Worm (Caenorhabditis elegans) whole organism, L1 larva: ENCODE measurements around the gene hmg-4.

ENCODE experiments used
- aha-1 ChIP-seq: fragments of 150-350 bp; optimal IDR thresholded peaks from 2 replicates; lab custom pipeline; 2014; ENCODE audit warnings: missing biosample characterization, missing genetic modification characterization
- aly-2 ChIP-seq: fragments of 150-350 bp; optimal IDR thresholded peaks from 2 replicates; lab custom pipeline; 2014; ENCODE audit warnings: missing biosample characterization, missing genetic modification characterization
- ceh-8 ChIP-seq: fragments of 200-800 bp; sonication (Bioruptor generic); optimal IDR thresholded peaks from 2 replicates; lab custom pipeline; 2018; ENCODE audit warnings: mild to moderate bottlenecking, missing genetic modification characterization, moderate library complexity, missing compliant biosample characterization
- ceh-82 ChIP-seq, 3 experiments: fragments of 150-350 bp in 1 of 3; sonication (generic microtip) in 2 of 3; optimal IDR thresholded peaks; 2 replicates each; lab custom pipeline; 2014 to 2017; ENCODE audit warnings: missing biosample characterization in 3 of 3, missing genetic modification characterization in 3 of 3
- ceh-90 ChIP-seq: sonication (generic microtip); optimal IDR thresholded peaks from 2 replicates; lab custom pipeline; 2016; ENCODE audit warnings: missing genetic modification characterization, missing compliant biosample characterization
- dpl-1 ChIP-seq, 3 experiments: fragments of 150-350 bp in 2 of 3; sonication (generic microtip) in 1 of 3; optimal IDR thresholded peaks; 2 replicates each; lab custom pipeline; 2014 to 2017; ENCODE audit warnings: missing biosample characterization in 3 of 3, missing genetic modification characterization in 3 of 3, missing genetic modification reagents in 3 of 3
- dsc-1 ChIP-seq: sonication (generic microtip); optimal IDR thresholded peaks from 2 replicates; lab custom pipeline; 2016; ENCODE audit warnings: mild to moderate bottlenecking, missing genetic modification characterization, missing compliant biosample characterization
- efl-1 ChIP-seq, 4 experiments: fragments of 150-350 bp; optimal IDR thresholded peaks in 3 of 4; peaks in 1 of 4; 1 replicate in 1 of 4; 2 replicates in 3 of 4; lab custom pipeline; 2014; ENCODE audit warnings: missing biosample characterization in 2 of 4, missing genetic modification characterization in 2 of 4, missing genetic modification reagents in 2 of 4
- egl-13 ChIP-seq: sonication (generic microtip); optimal IDR thresholded peaks from 2 replicates; lab custom pipeline; 2016; ENCODE audit warnings: missing genotype, missing genetic modification reagents, missing genetic modification characterization, missing compliant biosample characterization
- elt-2 ChIP-seq: sonication (generic microtip); optimal IDR thresholded peaks from 2 replicates; lab custom pipeline; 2016; ENCODE audit warnings: missing genetic modification characterization, mild to moderate bottlenecking, inconsistent platforms, missing compliant biosample characterization, missing genetic modification reagents
- elt-3 ChIP-seq, 6 experiments: fragments of 150-350 bp in 1 of 6; sonication (generic microtip); optimal IDR thresholded peaks; 2 replicates each; lab custom pipeline; 2017 to 2018; ENCODE audit warnings: missing biosample characterization in 6 of 6, missing genetic modification characterization in 6 of 6, inconsistent platforms in 1 of 6
- fkh-4 ChIP-seq: sonication (generic microtip); optimal IDR thresholded peaks from 2 replicates; lab custom pipeline; 2016; ENCODE audit warnings: missing compliant biosample characterization, missing genetic modification characterization, borderline replicate concordance
- grh-1 ChIP-seq: fragments of 200-800 bp; sonication (Bioruptor generic); IDR thresholded peaks from 2 replicates; pipeline ENCODE4 v1.3.6; 2022; ENCODE audit warnings: missing genetic modification reagents, missing genetic modification characterization, missing compliant biosample characterization
- hlh-17 ChIP-seq: fragments of 200-800 bp; sonication (Bioruptor generic); optimal IDR thresholded peaks from 2 replicates; lab custom pipeline; 2018; ENCODE audit warnings: missing genetic modification characterization, mild to moderate bottlenecking, missing compliant biosample characterization, moderate library complexity, borderline replicate concordance
- hlh-4 ChIP-seq: sonication (generic microtip); optimal IDR thresholded peaks from 2 replicates; lab custom pipeline; 2016; ENCODE audit warnings: mild to moderate bottlenecking, missing genetic modification characterization, missing compliant biosample characterization
- lin-13 ChIP-seq: fragments of 150-350 bp; optimal IDR thresholded peaks from 2 replicates; lab custom pipeline; 2014; ENCODE audit warnings: missing biosample characterization, missing genetic modification reagents, missing genetic modification characterization
- lin-35 ChIP-seq, 2 experiments: fragments of 150-350 bp; optimal IDR thresholded peaks; 2 replicates each; lab custom pipeline; 2014; ENCODE audit warnings: missing biosample characterization in 2 of 2, missing genetic modification characterization in 2 of 2, missing genetic modification reagents in 2 of 2
- lin-39 ChIP-seq: fragments of 150-350 bp; optimal IDR thresholded peaks from 2 replicates; lab custom pipeline; 2014; ENCODE audit warnings: missing biosample characterization, missing genetic modification reagents, missing genetic modification characterization
- lsy-2 ChIP-seq, 2 experiments: fragments of 150-350 bp; optimal IDR thresholded peaks; 2 replicates each; lab custom pipeline; 2014; ENCODE audit warnings: missing biosample characterization in 2 of 2, missing genetic modification characterization in 2 of 2
- mef-2 ChIP-seq: fragments of 150-350 bp; optimal IDR thresholded peaks from 2 replicates; lab custom pipeline; 2014; ENCODE audit warnings: missing biosample characterization, missing genetic modification characterization
- mep-1 ChIP-seq: fragments of 150-350 bp; optimal IDR thresholded peaks from 2 replicates; lab custom pipeline; 2014; ENCODE audit warnings: missing biosample characterization, missing genetic modification characterization
- nhr-12 ChIP-seq: sonication (generic microtip); optimal IDR thresholded peaks from 2 replicates; lab custom pipeline; 2017; ENCODE audit warnings: missing biosample characterization, missing genetic modification characterization
- nhr-20 ChIP-seq: sonication (generic microtip); optimal IDR thresholded peaks from 2 replicates; lab custom pipeline; 2016; ENCODE audit warnings: mild to moderate bottlenecking, missing genetic modification characterization, missing compliant biosample characterization
- nhr-237 ChIP-seq: fragments of 150-350 bp; optimal IDR thresholded peaks from 2 replicates; lab custom pipeline; 2014; ENCODE audit warnings: missing biosample characterization, missing genetic modification characterization
- nhr-47 ChIP-seq: sonication (generic microtip); optimal IDR thresholded peaks from 2 replicates; lab custom pipeline; 2016; ENCODE audit warnings: mild to moderate bottlenecking, missing genetic modification characterization, moderate library complexity, missing compliant biosample characterization
- nhr-71 ChIP-seq: sonication (generic microtip); optimal IDR thresholded peaks from 2 replicates; lab custom pipeline; 2016; ENCODE audit warnings: mild to moderate bottlenecking, missing genetic modification characterization, moderate library complexity, missing compliant biosample characterization
- nhr-84 ChIP-seq: sonication (generic microtip); optimal IDR thresholded peaks from 2 replicates; lab custom pipeline; 2017; ENCODE audit warnings: missing biosample characterization, missing genetic modification characterization
- nhr-85 ChIP-seq: sonication (generic microtip); peaks from one replicate; lab custom pipeline; 2016; ENCODE audit warnings: missing genetic modification characterization, inconsistent platforms, missing compliant biosample characterization
- nhr-90 ChIP-seq: sonication (generic microtip); optimal IDR thresholded peaks from 2 replicates; lab custom pipeline; 2016; ENCODE audit warnings: mild to moderate bottlenecking, missing genetic modification characterization, missing compliant biosample characterization; ENCODE audit not compliant: poor library complexity
- pqm-1 ChIP-seq: sonication (generic microtip); optimal IDR thresholded peaks from 3 replicates; lab custom pipeline; 2017; ENCODE audit warnings: missing biosample characterization, missing genetic modification characterization
- rnt-1 ChIP-seq: sonication (generic microtip); optimal IDR thresholded peaks from 2 replicates; lab custom pipeline; 2016; ENCODE audit warnings: mild to moderate bottlenecking, missing genetic modification characterization, moderate library complexity, missing compliant biosample characterization
- snu-23 ChIP-seq: sonication (generic microtip); optimal IDR thresholded peaks from 2 replicates; lab custom pipeline; 2016; ENCODE audit warnings: missing genetic modification characterization, missing compliant biosample characterization
- sox-4 ChIP-seq: sonication (generic microtip); optimal IDR thresholded peaks from 2 replicates; lab custom pipeline; 2016; ENCODE audit warnings: missing genetic modification characterization, missing compliant biosample characterization
- sptf-1 ChIP-seq: fragments of 150-350 bp; optimal IDR thresholded peaks from 2 replicates; lab custom pipeline; 2014; ENCODE audit warnings: missing biosample characterization, missing genetic modification characterization
- sup-37 ChIP-seq: fragments of 200-800 bp; sonication (Bioruptor generic); optimal IDR thresholded peaks from 2 replicates; lab custom pipeline; 2018; ENCODE audit warnings: mild to moderate bottlenecking, missing genetic modification characterization, missing compliant biosample characterization
- swsn-7 ChIP-seq: sonication (generic microtip); optimal IDR thresholded peaks from 2 replicates; lab custom pipeline; 2016; ENCODE audit warnings: missing genetic modification characterization, missing compliant biosample characterization
- unc-30 ChIP-seq: sonication (generic microtip); optimal IDR thresholded peaks from 2 replicates; lab custom pipeline; 2017; ENCODE audit warnings: missing biosample characterization, missing genetic modification characterization
- unc-98 ChIP-seq: fragments of 200-800 bp; sonication (Bioruptor generic); IDR thresholded peaks from 2 replicates; pipeline ENCODE4 v1.3.6; 2022; ENCODE audit warnings: missing genetic modification characterization, missing compliant biosample characterization
- vab-15 ChIP-seq: sonication (generic microtip); optimal IDR thresholded peaks from 2 replicates; lab custom pipeline; 2017; ENCODE audit warnings: missing genotype, mild to moderate bottlenecking, missing genetic modification characterization, missing compliant biosample characterization
- xbp-1 ChIP-seq: sonication (generic microtip); optimal IDR thresholded peaks from 2 replicates; lab custom pipeline; 2016; ENCODE audit warnings: missing genetic modification characterization, missing compliant biosample characterization
- zag-1 ChIP-seq: fragments of 150-350 bp; optimal IDR thresholded peaks from 2 replicates; lab custom pipeline; 2014; ENCODE audit warnings: missing biosample characterization, missing genetic modification characterization
- zip-4 ChIP-seq: fragments of 200-800 bp; sonication (Bioruptor generic); optimal IDR thresholded peaks from 2 replicates; lab custom pipeline; 2018; ENCODE audit warnings: mild to moderate bottlenecking, missing genetic modification characterization, moderate library complexity, missing compliant biosample characterization
- ztf-11 ChIP-seq, 2 experiments: sonication (generic microtip); optimal IDR thresholded peaks; 2 replicates each; lab custom pipeline; 2016 to 2017; ENCODE audit warnings: missing genetic modification characterization in 2 of 2, missing biosample characterization in 1 of 2, missing compliant biosample characterization in 1 of 2
- ztf-4 ChIP-seq: fragments of 150-350 bp; optimal IDR thresholded peaks from 2 replicates; lab custom pipeline; 2014; ENCODE audit warnings: missing biosample characterization, missing genetic modification characterization

The hmg-4 gene

ce11 chrIII:7367012-7367760, 14.2 kb downstream of the hmg-4 start, which contains the start of the genes T20B12.5 and T20B12.4:
T20B12.5 (minus strand) TSS chrIII:7367112.
T20B12.4 (plus strand) TSS chrIII:7367710.
- TF ChIP-seq lsy-2 (tag; optimal IDR thresholded peaks at IDR 0.05; lab: Kevin White, UChicago) (no peak), unc-30 (tag; lab: Kevin White, UChicago) (no peak), nhr-85 (no peak), fkh-4 (tag; lab: Kevin White, UChicago) (no peak), nhr-90 (tag; lab: Kevin White, UChicago) (no peak), elt-2 (tag; lab: Kevin White, UChicago) (no peak), nhr-71 (tag; lab: Kevin White, UChicago) (no peak), lin-35 (GFP tag; optimal IDR thresholded peaks at IDR 0.05; lab: Kevin White, UChicago) (no peak)

- TF ChIP-seq efl-1 (optimal IDR thresholded peaks at IDR 0.05; lab: Kevin White, UChicago) (no peak), efl-1 (GFP tag; optimal IDR thresholded peaks at IDR 0.05 in 1 of 2; lab: Kevin White, UChicago) (peak in 1 of 2 experiments; percentile 10), mep-1 (tag; lab: Kevin White, UChicago) (no peak), nhr-85 (peak; percentile 32)
- TF ChIP-seq, all 84 proteins: peak for 2
Observed at ce11 chrIII:7365602-7366001, 15.8 kb downstream of the hmg-4 start, which contains the start of gene F08F8.11. F08F8.11 (plus strand) TSS chrIII:7365902.

- peak; percentile 68 for TF ChIP-seq rnt-1 (tag; lab: Kevin White, UChicago)
- TF ChIP-seq elt-3 (tag; optimal IDR thresholded peaks at IDR 0.05; lab: Kevin White, UChicago): no peak
- no peak for TF ChIP-seq ceh-8 (GFP tag; lab: Kevin White, UChicago)
- TF ChIP-seq nhr-85: no peak
- TF ChIP-seq sptf-1 (tag; lab: Kevin White, UChicago): no peak
- peak; percentile 29 for TF ChIP-seq lin-13
- no peak for TF ChIP-seq aha-1 (tag; lab: Kevin White, UChicago)
- TF ChIP-seq ztf-11 (tag; optimal IDR thresholded peaks at IDR 0.05; lab: Kevin White, UChicago): no peak
- TF ChIP-seq dsc-1 (tag; lab: Kevin White, UChicago): peak; percentile 28
- no peak for TF ChIP-seq elt-2 (tag; lab: Kevin White, UChicago)
- TF ChIP-seq aly-2 (tag; lab: Kevin White, UChicago): no peak
- TF ChIP-seq pqm-1: no peak
- peak; percentile 50 for TF ChIP-seq nhr-47
- TF ChIP-seq ztf-4 (tag; lab: Kevin White, UChicago): no peak
- no peak for TF ChIP-seq sox-4 (tag; lab: Kevin White, UChicago)
- TF ChIP-seq zag-1 (tag; lab: Kevin White, UChicago): no peak
- no peak for TF ChIP-seq grh-1 (GFP tag; lab: Robert Waterston, UW)
- TF ChIP-seq dpl-1 (GFP tag; optimal IDR thresholded peaks at IDR 0.05; lab: Kevin White, UChicago): peak; percentile 65 to 83 (median 76)
- peak in 2 of 3 experiments; percentile 3 to 26 for TF ChIP-seq ceh-82 (tag; optimal IDR thresholded peaks at IDR 0.05; lab: Kevin White, UChicago)
- TF ChIP-seq nhr-20 (tag; lab: Kevin White, UChicago): no peak
- TF ChIP-seq lsy-2 (tag; optimal IDR thresholded peaks at IDR 0.05; lab: Kevin White, UChicago): peak; percentile 55 to 62
- TF ChIP-seq xbp-1 (tag; lab: Kevin White, UChicago): peak; percentile 39
- TF ChIP-seq nhr-237 (tag; lab: Kevin White, UChicago): no peak
- peak; percentile 59 for TF ChIP-seq nhr-71 (tag; lab: Kevin White, UChicago)
- TF ChIP-seq fkh-4 (tag; lab: Kevin White, UChicago): no peak
- TF ChIP-seq zip-4 (GFP tag; lab: Kevin White, UChicago): peak; percentile 0
- TF ChIP-seq nhr-12 (tag; lab: Kevin White, UChicago): no peak
- TF ChIP-seq lin-39 (tag; lab: Kevin White, UChicago): no peak
- TF ChIP-seq nhr-84 (tag; lab: Kevin White, UChicago): no peak
- TF ChIP-seq hlh-4: no peak
- no peak for TF ChIP-seq ceh-90 (tag; lab: Kevin White, UChicago)
- TF ChIP-seq hlh-17: no peak
- TF ChIP-seq mef-2: no peak
- TF ChIP-seq egl-13 (tag; lab: Kevin White, UChicago): no peak
- TF ChIP-seq unc-98 (GFP tag; lab: Robert Waterston, UW): no peak
- TF ChIP-seq sup-37 (GFP tag; lab: Kevin White, UChicago): no peak
- peak; percentile 41 for TF ChIP-seq nhr-90 (tag; lab: Kevin White, UChicago)
- TF ChIP-seq lin-35 (GFP tag; optimal IDR thresholded peaks at IDR 0.05; lab: Kevin White, UChicago): peak; percentile 52 to 87
- TF ChIP-seq swsn-7: peak; percentile 53
- no peak for TF ChIP-seq vab-15 (tag; lab: Kevin White, UChicago)
- peak; percentile 30 for TF ChIP-seq snu-23
Observed at ce11 chrIII:7359037-7359548, 22.3 kb downstream of the hmg-4 start, which contains the start of the genes eco-1 and hmgr-1. eco-1 (minus strand) TSS chrIII:7359095. hmgr-1 (plus strand) TSS chrIII:7359498.
